Fruit fly (Drosophila melanogaster): ENCODE data around the gene CG3008.

- TF ChIP-seq CG33017 (tag; optimal IDR thresholded peaks at IDR 0.05) (no peak), CG7101 (tag; optimal IDR thresholded peaks at IDR 0.05) (no peak), kay (GFP tag; ENCODE audit: borderline replicate concordance) (no peak), Mnt (GFP tag; optimal IDR thresholded peaks at IDR 0.05) (no peak), Clk (GFP tag; optimal IDR thresholded peaks at IDR 0.05) (no peak), Crg-1 (GFP tag; optimal IDR thresholded peaks at IDR 0.05) (no peak), pad (GFP tag; optimal IDR thresholded peaks at IDR 0.05) (no peak), tj (GFP tag; optimal IDR thresholded peaks at IDR 0.05) (no peak), CG12768 (GFP tag; optimal IDR thresholded peaks at IDR 0.05) (no peak)
Observed at dm6 chr2L:4928340-4928739, 45.2 kb downstream of the CG3008 start.

All from whole organism, adult.